Worm (Caenorhabditis elegans): ENCODE measurements around the gene F55G11.1.

Gene F55G11.1

ce11 chrIV:12967303-12967702 is 20.9 kb upstream of the F55G11.1 start:
- no peak for TF ChIP-seq T23F11.4 (GFP tag; optimal IDR thresholded peaks at IDR 0.05)
- no peak for TF ChIP-seq ceh-2 (tag; optimal IDR thresholded peaks at IDR 0.05)

ce11 chrIV:12965074-12965473 is 18.7 kb upstream of the F55G11.1 start, which contains the start of gene dod-22:
TSS of gene dod-22 (plus strand) at chrIV:12965374.
- TF ChIP-seq ref-2 (tag; optimal IDR thresholded peaks at IDR 0.05) (no peak), lim-6 (tag; optimal IDR thresholded peaks at IDR 0.05) (no peak), tbx-7 (tag; optimal IDR thresholded peaks at IDR 0.05) (no peak), nfya-1 (tag; optimal IDR thresholded peaks at IDR 0.05) (no peak), pat-9 (tag; optimal IDR thresholded peaks at IDR 0.05) (no peak), ama-1 (optimal IDR thresholded peaks at IDR 0.05) (no peak), Y22D7AL.16 (tag; optimal IDR thresholded peaks at IDR 0.05) (no peak), madf-2 (tag; optimal IDR thresholded peaks at IDR 0.05) (no peak), odd-2 (tag; optimal IDR thresholded peaks at IDR 0.05) (no peak), gmeb-2 (tag; optimal IDR thresholded peaks at IDR 0.05) (no peak), ceh-34 (tag; optimal IDR thresholded peaks at IDR 0.05) (no peak), hlh-13 (GFP tag; optimal IDR thresholded peaks at IDR 0.05) (no peak), ceh-6 (GFP tag; optimal IDR thresholded peaks at IDR 0.05) (no peak)

ce11 chrIV:12964648-12965047 is 18.3 kb upstream of the F55G11.1 start:
- no peak for TF ChIP-seq che-1 (tag; optimal IDR thresholded peaks at IDR 0.05)
- TF ChIP-seq sdc-2 (tag; optimal IDR thresholded peaks at IDR 0.05) = no peak
- TF ChIP-seq ets-4 (tag; optimal IDR thresholded peaks at IDR 0.05) = no peak
- no peak for TF ChIP-seq sox-4 (tag; optimal IDR thresholded peaks at IDR 0.05)
- no peak for TF ChIP-seq elt-4 (tag; optimal IDR thresholded peaks at IDR 0.05)
- no peak for TF ChIP-seq ceh-22 (tag; optimal IDR thresholded peaks at IDR 0.05)

- TF ChIP-seq hlh-13 (GFP tag; optimal IDR thresholded peaks at IDR 0.05) (no peak), elt-2 (tag; optimal IDR thresholded peaks at IDR 0.05) (peak; percentile 3)
Measured at ce11 chrIV:12962564-12962963, 16.2 kb upstream of the F55G11.1 start, which contains the start of gene F55G11.8. TSS of gene F55G11.8 (plus strand) at chrIV:12962808.

- TF ChIP-seq pqm-1 (tag; optimal IDR thresholded peaks at IDR 0.05) (no peak), rnt-1 (tag; optimal IDR thresholded peaks at IDR 0.05) (no peak), ztf-16 (tag; optimal IDR thresholded peaks at IDR 0.05) (no peak), fax-1 (tag; optimal IDR thresholded peaks at IDR 0.05) (no peak), T23F11.4 (GFP tag; optimal IDR thresholded peaks at IDR 0.05) (no peak), dve-1 (tag; optimal IDR thresholded peaks at IDR 0.05) (no peak), nfya-1 (tag; optimal IDR thresholded peaks at IDR 0.05) (no peak), pat-9 (tag; optimal IDR thresholded peaks at IDR 0.05) (no peak), ceh-9 (tag; optimal IDR thresholded peaks at IDR 0.05) (no peak), K09A11.1 (tag; optimal IDR thresholded peaks at IDR 0.05; ENCODE audit: insufficient read depth) (no peak), madf-2 (tag; optimal IDR thresholded peaks at IDR 0.05) (no peak), Y22D7AL.16 (tag; optimal IDR thresholded peaks at IDR 0.05) (no peak), ahr-1 (tag; optimal IDR thresholded peaks at IDR 0.05) (no peak), ceh-2 (tag; optimal IDR thresholded peaks at IDR 0.05) (no peak), ceh-24 (tag; optimal IDR thresholded peaks at IDR 0.05) (no peak), eyg-1 (tag; optimal IDR thresholded peaks at IDR 0.05) (no peak), ceh-34 (tag; optimal IDR thresholded peaks at IDR 0.05) (no peak), hlh-15 (tag; optimal IDR thresholded peaks at IDR 0.05) (no peak), unc-42 (tag; optimal IDR thresholded peaks at IDR 0.05) (no peak), C38D4.7 (GFP tag; optimal IDR thresholded peaks at IDR 0.05) (no peak)
Measured at ce11 chrIV:12960136-12960535, 13.7 kb upstream of the F55G11.1 start, which contains the start of gene F55G11.7. TSS of gene F55G11.7 (plus strand) at chrIV:12960436.

Measured in whole organism, late embryonic.